Worm (Caenorhabditis elegans) whole organism, L4 larva: ENCODE measurements around the gene C50B6.7.

Source experiments
- F26F4.8 ChIP-seq: fragments of 200-800 bp; sonication (Bioruptor generic); conservative IDR thresholded peaks from 2 replicates; pipeline ENCODE4 v1.3.6; 2022; ENCODE audit warnings: missing genetic modification characterization, missing compliant biosample characterization
- F37D6.2 ChIP-seq: sonication (generic microtip); optimal IDR thresholded peaks from 2 replicates; lab custom pipeline; 2016; ENCODE audit warnings: mild to moderate bottlenecking, missing genetic modification characterization, missing compliant biosample characterization
- T20F7.1 ChIP-seq: fragments of 200-800 bp; sonication (Bioruptor generic); optimal IDR thresholded peaks from 2 replicates; lab custom pipeline; 2018; ENCODE audit warnings: mild to moderate bottlenecking, missing genetic modification characterization, missing compliant biosample characterization
- T26A8.4 ChIP-seq: fragments of 200-800 bp; sonication (Bioruptor generic); IDR thresholded peaks from 2 replicates; pipeline ENCODE4 v1.3.6; 2022; ENCODE audit warnings: missing genetic modification characterization, missing compliant biosample characterization
- Y75B8A.6 ChIP-seq: fragments of 200-800 bp; sonication (Bioruptor generic); IDR thresholded peaks from 2 replicates; pipeline ENCODE4 v1.3.6; 2022; ENCODE audit warnings: missing genetic modification reagents, missing genetic modification characterization, missing compliant biosample characterization
- ZK337.2 ChIP-seq: fragments of 200-800 bp; sonication (Bioruptor generic); IDR thresholded peaks from 2 replicates; pipeline ENCODE4 v1.3.6; 2022; ENCODE audit warnings: missing genetic modification reagents, missing genetic modification characterization, missing compliant biosample characterization
- ZK546.5 ChIP-seq, 2 experiments: sonication (generic microtip); optimal IDR thresholded peaks; 2 replicates each; lab custom pipeline; 2017; ENCODE audit warnings: missing biosample characterization in 2 of 2, missing genetic modification characterization in 2 of 2
- arid-1 ChIP-seq: fragments of 200-800 bp; sonication (Bioruptor generic); conservative IDR thresholded peaks from 2 replicates; pipeline ENCODE4 v1.3.6; 2022; ENCODE audit warnings: missing genetic modification reagents, missing genetic modification characterization, missing compliant biosample characterization
- ceh-20 ChIP-seq: fragments of 200-800 bp; sonication (Bioruptor generic); IDR thresholded peaks from 2 replicates; pipeline ENCODE4 v1.3.6; 2022; ENCODE audit warnings: missing genetic modification reagents, missing genetic modification characterization, missing compliant biosample characterization
- ctbp-1 ChIP-seq: fragments of 200-800 bp; sonication (Bioruptor generic); IDR thresholded peaks from 2 replicates; pipeline ENCODE4 v1.3.6; 2022; ENCODE audit warnings: missing genetic modification reagents, missing genetic modification characterization, missing compliant biosample characterization
- daf-16 ChIP-seq, 3 experiments: sonication (generic microtip); optimal IDR thresholded peaks; 2 replicates each; lab custom pipeline; 2016 to 2017; ENCODE audit warnings: missing genetic modification characterization in 3 of 3, missing genetic modification reagents in 3 of 3, mild to moderate bottlenecking in 2 of 3, missing compliant biosample characterization in 2 of 3, missing biosample characterization in 1 of 3, moderate library complexity in 1 of 3
- daf-8 ChIP-seq: fragments of 200-800 bp; sonication (Bioruptor generic); IDR thresholded peaks from 2 replicates; pipeline ENCODE4 v1.3.6; 2022; ENCODE audit warnings: missing genetic modification characterization, missing compliant biosample characterization
- dmd-6 ChIP-seq: fragments of 200-800 bp; sonication (Bioruptor generic); IDR thresholded peaks from 2 replicates; pipeline ENCODE4 v1.3.6; 2022; ENCODE audit warnings: missing genetic modification reagents, missing genetic modification characterization, missing compliant biosample characterization
- dpl-1 ChIP-seq: fragments of 150-350 bp; optimal IDR thresholded peaks from 2 replicates; lab custom pipeline; 2014; ENCODE audit warnings: missing biosample characterization, missing genetic modification reagents, missing genetic modification characterization
- dve-1 ChIP-seq: sonication (generic microtip); optimal IDR thresholded peaks from 2 replicates; lab custom pipeline; 2017; ENCODE audit warnings: antibody characterized with exemption, mild to moderate bottlenecking, missing genetic modification characterization, missing compliant biosample characterization; ENCODE audit not compliant: insufficient read depth
- egl-27 ChIP-seq: sonication (generic microtip); optimal IDR thresholded peaks from 3 replicates; lab custom pipeline; 2017; ENCODE audit warnings: missing biosample characterization, missing genetic modification reagents, missing genetic modification characterization
- gei-8 ChIP-seq: fragments of 200-800 bp; sonication (Bioruptor generic); optimal IDR thresholded peaks from 2 replicates; lab custom pipeline; 2018; ENCODE audit warnings: mild to moderate bottlenecking, missing genetic modification characterization, missing compliant biosample characterization
- hmg-1.1 ChIP-seq: fragments of 200-800 bp; sonication (Bioruptor generic); IDR thresholded peaks from 2 replicates; pipeline ENCODE4 v1.3.6; 2022; ENCODE audit warnings: missing genetic modification reagents, missing genetic modification characterization, missing compliant biosample characterization
- lin-1 ChIP-seq: fragments of 200-800 bp; sonication (Bioruptor generic); IDR thresholded peaks from 2 replicates; pipeline ENCODE4 v1.3.6; 2022; ENCODE audit warnings: missing genetic modification reagents, missing genetic modification characterization, missing compliant biosample characterization
- lin-15B ChIP-seq: fragments of 150-350 bp; sonication (generic microtip); optimal IDR thresholded peaks from 3 replicates; lab custom pipeline; 2014; ENCODE audit warnings: missing biosample characterization, missing genetic modification characterization
- madf-9 ChIP-seq: fragments of 200-800 bp; sonication (Bioruptor generic); conservative IDR thresholded peaks from 2 replicates; pipeline ENCODE4 v1.3.6; 2022; ENCODE audit warnings: missing genetic modification reagents, missing genetic modification characterization, missing compliant biosample characterization
- mdl-1 ChIP-seq, 2 experiments: fragments of 150-350 bp in 1 of 2; sonication (generic microtip) in 1 of 2; optimal IDR thresholded peaks; 2 replicates each; lab custom pipeline; 2014 to 2017; ENCODE audit warnings: missing biosample characterization in 2 of 2, missing genetic modification characterization in 2 of 2
- mep-1 ChIP-seq: fragments of 150-350 bp; sonication (generic microtip); optimal IDR thresholded peaks from 3 replicates; lab custom pipeline; 2014; ENCODE audit warnings: missing biosample characterization, missing genetic modification characterization
- mxl-2 ChIP-seq: fragments of 200-800 bp; sonication (Bioruptor generic); conservative IDR thresholded peaks from 2 replicates; pipeline ENCODE4 v1.3.6; 2022; ENCODE audit warnings: missing genetic modification reagents, missing genetic modification characterization, missing compliant biosample characterization
- mxl-3 ChIP-seq: fragments of 200-800 bp; sonication (Bioruptor generic); optimal IDR thresholded peaks from 2 replicates; lab custom pipeline; 2018; ENCODE audit warnings: mild to moderate bottlenecking, missing genetic modification characterization, missing compliant biosample characterization
- nhr-10 ChIP-seq: fragments of 150-350 bp; optimal IDR thresholded peaks from 2 replicates; lab custom pipeline; 2014; ENCODE audit warnings: missing biosample characterization, missing genetic modification characterization
- nhr-25 ChIP-seq: sonication (generic microtip); optimal IDR thresholded peaks from 2 replicates; lab custom pipeline; 2017; ENCODE audit warnings: missing genetic modification characterization, mild to moderate bottlenecking, missing compliant biosample characterization, antibody characterized with exemption, moderate library complexity, borderline replicate concordance; ENCODE audit not compliant: insufficient read depth
- nhr-28 ChIP-seq: fragments of 150-350 bp; optimal IDR thresholded peaks from 2 replicates; lab custom pipeline; 2014; ENCODE audit warnings: missing biosample characterization, missing genetic modification characterization
- nhr-48 ChIP-seq: sonication (generic microtip); optimal IDR thresholded peaks from 2 replicates; lab custom pipeline; 2016; ENCODE audit warnings: mild to moderate bottlenecking, missing genetic modification characterization, missing compliant biosample characterization
- nhr-77 ChIP-seq: fragments of 150-350 bp; optimal IDR thresholded peaks from 2 replicates; lab custom pipeline; 2014; ENCODE audit warnings: missing biosample characterization, missing genetic modification characterization
- php-3 ChIP-seq: fragments of 200-800 bp; sonication (Bioruptor generic); IDR thresholded peaks from 2 replicates; pipeline ENCODE4 v1.3.6; 2022; ENCODE audit warnings: missing genetic modification reagents, missing genetic modification characterization, missing compliant biosample characterization
- pqm-1 ChIP-seq: sonication (generic microtip); optimal IDR thresholded peaks from 2 replicates; lab custom pipeline; 2017; ENCODE audit warnings: missing biosample characterization, missing genetic modification characterization
- set-16 ChIP-seq: fragments of 200-800 bp; sonication (Bioruptor generic); IDR thresholded peaks from 2 replicates; pipeline ENCODE4 v1.3.6; 2022; ENCODE audit warnings: missing genetic modification reagents, missing genetic modification characterization, missing compliant biosample characterization
- tra-1 ChIP-seq: fragments of 200-800 bp; sonication (Bioruptor generic); IDR thresholded peaks from 2 replicates; pipeline ENCODE4 v1.3.6; 2022; ENCODE audit warnings: missing genetic modification reagents, missing genetic modification characterization, missing compliant biosample characterization
- unc-130 ChIP-seq: sonication (generic microtip); optimal IDR thresholded peaks from 2 replicates; lab custom pipeline; 2016; ENCODE audit warnings: missing genetic modification reagents, missing genetic modification characterization, missing compliant biosample characterization
- unc-62 ChIP-seq, 3 experiments: fragments of 150-350 bp in 1 of 3; sonication (generic microtip); optimal IDR thresholded peaks in 2 of 3; peaks in 1 of 3; 1 replicate in 1 of 3; 2 replicates in 2 of 3; lab custom pipeline; 2014 to 2017; ENCODE audit warnings: missing biosample characterization in 3 of 3, missing genetic modification characterization in 3 of 3, missing genetic modification reagents in 3 of 3, missing genotype in 1 of 3
- vab-7 ChIP-seq: fragments of 200-800 bp; sonication (Bioruptor generic); IDR thresholded peaks from 2 replicates; pipeline ENCODE4 v1.3.6; 2022; ENCODE audit warnings: missing genetic modification reagents, missing genetic modification characterization, missing compliant biosample characterization
- zfp-3 ChIP-seq: fragments of 200-800 bp; sonication (Bioruptor generic); conservative IDR thresholded peaks from 2 replicates; pipeline ENCODE4 v1.3.6; 2022; ENCODE audit warnings: missing genetic modification reagents, missing genetic modification characterization, missing compliant biosample characterization
- zip-11 ChIP-seq: fragments of 200-800 bp; sonication (Bioruptor generic); IDR thresholded peaks from 2 replicates; pipeline ENCODE4 v1.3.6; 2022; ENCODE audit warnings: missing genetic modification characterization, missing compliant biosample characterization
- zip-2 ChIP-seq: fragments of 150-350 bp; optimal IDR thresholded peaks from 2 replicates; lab custom pipeline; 2014; ENCODE audit warnings: missing biosample characterization, missing genetic modification characterization

Gene C50B6.7

DNA sequence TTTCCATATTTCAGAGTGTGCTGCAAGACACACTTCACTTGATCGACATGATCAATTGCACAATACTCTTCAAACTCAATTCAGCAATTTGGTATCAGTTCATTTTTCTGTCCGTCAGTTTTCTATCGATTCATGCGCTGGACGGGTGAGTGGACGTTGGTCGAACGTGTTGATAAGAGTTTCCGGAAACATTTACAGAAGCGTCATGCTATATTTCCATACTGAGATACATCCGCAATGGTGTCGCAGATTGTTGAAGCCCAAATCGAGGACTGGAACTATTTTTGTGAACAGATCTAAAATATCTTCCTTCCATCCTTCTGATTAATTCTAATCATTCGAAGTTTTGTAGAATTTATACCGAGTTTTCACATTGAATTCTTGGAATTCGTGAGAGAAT is 44.9 kb upstream of the C50B6.7 start:
- TF ChIP-seq F37D6.2 (tag; lab: Kevin White, UChicago) (no peak), zfp-3 (GFP tag; lab: Robert Waterston, UW) (peak; percentile 64), Y75B8A.6 (GFP tag; lab: Robert Waterston, UW) (0 out of 2 replicates have a peak, but pooled peaks have one; percentile 4), mdl-1 (tag; optimal IDR thresholded peaks at IDR 0.05; lab: Kevin White, UChicago) (peak in 1 of 2 experiments; percentile 7), vab-7 (GFP tag; lab: Robert Waterston, UW) (no peak), T26A8.4 (GFP tag; lab: Robert Waterston, UW) (no peak), pqm-1 (peak; percentile 54), ctbp-1 (GFP tag; lab: Robert Waterston, UW) (no peak), dve-1 (peak; percentile 41), arid-1 (GFP tag; lab: Robert Waterston, UW) (no peak), tra-1 (GFP tag; lab: Robert Waterston, UW) (peak; percentile 48; the same call in 1 of the 2 replicates), lin-15B (tag; lab: Kevin White, UChicago) (no peak), gei-8 (GFP tag; lab: Kevin White, UChicago) (peak; percentile 11), nhr-25 (tag; lab: Kevin White, UChicago) (peak; percentile 3), zip-2 (tag; lab: Kevin White, UChicago) (no peak), unc-130 (GFP tag; lab: Kevin White, UChicago) (no peak), mxl-2 (0 out of 2 replicates have a peak, but pooled peaks have one; percentile 11), php-3 (GFP tag; lab: Robert Waterston, UW) (0 out of 2 replicates have a peak, but pooled peaks have one; percentile 6), nhr-48 (tag; lab: Kevin White, UChicago) (no peak), dmd-6 (GFP tag; lab: Robert Waterston, UW) (peak; percentile 77), set-16 (GFP tag; lab: Robert Waterston, UW) (no peak), lin-1 (GFP tag; lab: Robert Waterston, UW) (peak; percentile 23; the same call in 1 of the 2 replicates), ceh-20 (GFP tag; lab: Robert Waterston, UW) (no peak), daf-8 (GFP tag; lab: Robert Waterston, UW) (no peak), mep-1 (tag; lab: Kevin White, UChicago) (peak; percentile 60), ZK337.2 (no peak), dpl-1 (GFP tag; lab: Kevin White, UChicago) (no peak), mxl-3 (GFP tag; lab: Kevin White, UChicago) (peak; percentile 66), nhr-10 (tag; lab: Kevin White, UChicago) (peak; percentile 36), daf-16 (GFP tag; optimal IDR thresholded peaks at IDR 0.05; lab: Kevin White, UChicago) (no peak), daf-16 (tag; optimal IDR thresholded peaks at IDR 0.05; lab: Kevin White, UChicago) (peak; percentile 68), egl-27 (tag; lab: Kevin White, UChicago) (no peak), hmg-1.1 (GFP tag; lab: Robert Waterston, UW) (no peak), nhr-77 (tag; lab: Kevin White, UChicago) (peak; percentile 62), madf-9 (GFP tag; lab: Robert Waterston, UW) (no peak), zip-11 (GFP tag; lab: Robert Waterston, UW) (no peak), ZK546.5 (tag; optimal IDR thresholded peaks at IDR 0.05; lab: Kevin White, UChicago) (no peak), T20F7.1 (GFP tag; lab: Kevin White, UChicago) (peak; percentile 31), F26F4.8 (GFP tag; lab: Robert Waterston, UW) (no peak), nhr-28 (peak; percentile 55), unc-62 (GFP tag; optimal IDR thresholded peaks at IDR 0.05 in 1 of 2; lab: Kevin White, UChicago) (peak in 1 of 2 experiments; percentile 6), unc-62 (tag; optimal IDR thresholded peaks at IDR 0.05; lab: Kevin White, UChicago) (no peak)
